Worm (Caenorhabditis elegans) whole organism, mixed stage, embryonic: Measurements from ENCODE around the gene nuc-1.

Source experiments
- M03D4.4 ChIP-seq: sonication (generic microtip); optimal IDR thresholded peaks from 2 replicates; lab custom pipeline; 2017; ENCODE audit warnings: mild to moderate bottlenecking, missing genetic modification characterization, missing compliant biosample characterization
- bed-3 ChIP-seq: fragments of 200-800 bp; sonication (Bioruptor generic); optimal IDR thresholded peaks from 3 replicates; lab custom pipeline; 2018; ENCODE audit warnings: mild to moderate bottlenecking, missing genetic modification characterization, moderate library complexity, missing compliant biosample characterization
- blmp-1 ChIP-seq: fragments of 150-350 bp; optimal IDR thresholded peaks from 2 replicates; lab custom pipeline; 2014; ENCODE audit warnings: missing biosample characterization, missing genetic modification characterization
- ceh-83 ChIP-seq: fragments of 200-800 bp; sonication (Bioruptor generic); optimal IDR thresholded peaks from 2 replicates; lab custom pipeline; 2018; ENCODE audit warnings: mild to moderate bottlenecking, missing genetic modification characterization, missing compliant biosample characterization
- ces-1 ChIP-seq: fragments of 150-350 bp; optimal IDR thresholded peaks from 2 replicates; lab custom pipeline; 2014; ENCODE audit warnings: missing biosample characterization, missing genetic modification reagents, missing genetic modification characterization
- cnd-1 ChIP-seq: fragments of 200-800 bp; sonication (Bioruptor generic); optimal IDR thresholded peaks from 2 replicates; lab custom pipeline; 2018; ENCODE audit warnings: mild to moderate bottlenecking, missing genetic modification characterization, missing compliant biosample characterization
- drap-1 ChIP-seq: fragments of 200-800 bp; sonication (Bioruptor generic); optimal IDR thresholded peaks from 3 replicates; lab custom pipeline; 2018; ENCODE audit warnings: mild to moderate bottlenecking, missing genetic modification characterization, missing compliant biosample characterization
- elt-1 ChIP-seq: sonication (generic microtip); optimal IDR thresholded peaks from 2 replicates; lab custom pipeline; 2017; ENCODE audit warnings: missing genetic modification characterization, mild to moderate bottlenecking, missing compliant biosample characterization, antibody characterized with exemption, moderate library complexity, borderline replicate concordance; ENCODE audit not compliant: insufficient read depth
- elt-3 ChIP-seq: fragments of 150-350 bp; optimal IDR thresholded peaks from 2 replicates; lab custom pipeline; 2014; ENCODE audit warnings: missing biosample characterization, missing genetic modification characterization
- flh-1 ChIP-seq: fragments of 200-800 bp; sonication (Bioruptor generic); optimal IDR thresholded peaks from 2 replicates; lab custom pipeline; 2018; ENCODE audit warnings: mild to moderate bottlenecking, missing genetic modification characterization, moderate library complexity, missing compliant biosample characterization
- hlh-1 ChIP-seq: fragments of 150-350 bp; optimal IDR thresholded peaks from 2 replicates; lab custom pipeline; 2014; ENCODE audit warnings: missing biosample characterization, missing genetic modification reagents, missing genetic modification characterization
- lin-13 ChIP-seq: fragments of 150-350 bp; optimal IDR thresholded peaks from 2 replicates; lab custom pipeline; 2014; ENCODE audit warnings: missing biosample characterization, missing genetic modification characterization
- mab-5 ChIP-seq: fragments of 150-350 bp; optimal IDR thresholded peaks from 2 replicates; lab custom pipeline; 2014; ENCODE audit warnings: missing biosample characterization, missing genetic modification characterization
- mep-1 ChIP-seq: fragments of 150-350 bp; optimal IDR thresholded peaks from 2 replicates; lab custom pipeline; 2017; ENCODE audit warnings: missing biosample characterization, missing genetic modification reagents, missing genetic modification characterization, inconsistent platforms
- mls-2 ChIP-seq: sonication (generic microtip); optimal IDR thresholded peaks from 2 replicates; lab custom pipeline; 2016; ENCODE audit warnings: mild to moderate bottlenecking, missing genetic modification characterization, moderate library complexity, missing compliant biosample characterization
- nhr-12 ChIP-seq: fragments of 150-350 bp; optimal IDR thresholded peaks from 2 replicates; lab custom pipeline; 2014; ENCODE audit warnings: missing biosample characterization, missing genetic modification characterization
- nhr-2 ChIP-seq: fragments of 150-350 bp; optimal IDR thresholded peaks from 2 replicates; lab custom pipeline; 2014; ENCODE audit warnings: missing biosample characterization, missing genetic modification characterization
- nhr-237 ChIP-seq: fragments of 150-350 bp; optimal IDR thresholded peaks from 2 replicates; lab custom pipeline; 2014; ENCODE audit warnings: missing biosample characterization, missing genetic modification characterization
- nhr-28 ChIP-seq: fragments of 150-350 bp; optimal IDR thresholded peaks from 2 replicates; lab custom pipeline; 2014; ENCODE audit warnings: missing biosample characterization, missing genetic modification characterization
- nhr-76 ChIP-seq: sonication (generic microtip); optimal IDR thresholded peaks from 2 replicates; lab custom pipeline; 2017; ENCODE audit warnings: missing biosample characterization, missing genetic modification characterization
- sem-2 ChIP-seq: fragments of 200-800 bp; sonication (Bioruptor generic); optimal IDR thresholded peaks from 2 replicates; lab custom pipeline; 2018; ENCODE audit warnings: mild to moderate bottlenecking, missing genetic modification characterization, missing compliant biosample characterization
- snpc-4 ChIP-seq: fragments of 150-350 bp; optimal IDR thresholded peaks from 2 replicates; lab custom pipeline; 2014; ENCODE audit warnings: missing biosample characterization, missing genetic modification characterization
- sptf-1 ChIP-seq: sonication (generic microtip); optimal IDR thresholded peaks from 2 replicates; lab custom pipeline; 2017; ENCODE audit warnings: mild to moderate bottlenecking, missing genetic modification characterization, moderate library complexity, missing compliant biosample characterization
- tbx-8 ChIP-seq: fragments of 200-800 bp; sonication (Bioruptor generic); optimal IDR thresholded peaks from 2 replicates; lab custom pipeline; 2018; ENCODE audit warnings: mild to moderate bottlenecking, missing genetic modification characterization, moderate library complexity, missing compliant biosample characterization
- unc-120 ChIP-seq: sonication (generic microtip); optimal IDR thresholded peaks from 2 replicates; lab custom pipeline; 2017; ENCODE audit warnings: missing genetic modification characterization, missing compliant biosample characterization; ENCODE audit not compliant: poor library complexity, severe bottlenecking
- unc-62 ChIP-seq: fragments of 150-350 bp; optimal IDR thresholded peaks from 2 replicates; lab custom pipeline; 2014; ENCODE audit warnings: missing biosample characterization, missing genetic modification reagents, missing genetic modification characterization
- zip-8 ChIP-seq: fragments of 150-350 bp; optimal IDR thresholded peaks from 2 replicates; lab custom pipeline; 2014; ENCODE audit warnings: missing biosample characterization, missing genetic modification characterization
- ztf-11 ChIP-seq: fragments of 150-350 bp; optimal IDR thresholded peaks from 2 replicates; lab custom pipeline; 2014; ENCODE audit warnings: missing biosample characterization, missing genetic modification characterization

The nuc-1 gene

ce11 chrX:9555238-9555637 lies 15.5 kb downstream of the nuc-1 start:
- TF ChIP-seq nhr-76 (tag; lab: Kevin White, UChicago), result no peak
- no peak for TF ChIP-seq unc-62 (GFP tag; lab: Kevin White, UChicago)
- no peak for TF ChIP-seq elt-3 (tag; lab: Kevin White, UChicago)
- TF ChIP-seq lin-13 (tag; lab: Kevin White, UChicago), result no peak

ce11 chrX:9556038-9556437 lies 16.3 kb downstream of the nuc-1 start:
- TF ChIP-seq M03D4.4 (tag; lab: Kevin White, UChicago) (no peak), elt-1 (tag; lab: Kevin White, UChicago) (no peak), lin-13 (tag; lab: Kevin White, UChicago) (no peak), mab-5 (tag; lab: Kevin White, UChicago) (no peak), ceh-83 (GFP tag; lab: Kevin White, UChicago) (no peak), cnd-1 (tag; lab: Kevin White, UChicago) (no peak), unc-120 (no peak), hlh-1 (no peak), mep-1 (tag; lab: Kevin White, UChicago) (no peak), nhr-237 (tag; lab: Kevin White, UChicago) (no peak), nhr-2 (tag; lab: Kevin White, UChicago) (no peak), bed-3 (GFP tag; lab: Kevin White, UChicago) (no peak), blmp-1 (tag; lab: Kevin White, UChicago) (no peak), tbx-8 (GFP tag; lab: Kevin White, UChicago) (no peak), ztf-11 (no peak), ces-1 (GFP tag; lab: Kevin White, UChicago) (no peak), nhr-28 (tag; lab: Kevin White, UChicago) (no peak), flh-1 (GFP tag; lab: Kevin White, UChicago) (no peak), nhr-12 (tag; lab: Kevin White, UChicago) (no peak), drap-1 (GFP tag; lab: Kevin White, UChicago) (no peak)

- TF ChIP-seq sptf-1 (peak; percentile 1), ces-1 (GFP tag; lab: Kevin White, UChicago) (no peak)
Measured at ce11 chrX:9560931-9561330, 21.2 kb downstream of the nuc-1 start.

- no peak for TF ChIP-seq nhr-28 (tag; lab: Kevin White, UChicago)
- no peak for TF ChIP-seq drap-1 (GFP tag; lab: Kevin White, UChicago)
- no peak for TF ChIP-seq unc-62 (GFP tag; lab: Kevin White, UChicago)
- no peak for TF ChIP-seq sem-2 (GFP tag; lab: Kevin White, UChicago)
- no peak for TF ChIP-seq blmp-1 (tag; lab: Kevin White, UChicago)
- no peak for TF ChIP-seq bed-3 (GFP tag; lab: Kevin White, UChicago)
- no peak for TF ChIP-seq elt-1 (tag; lab: Kevin White, UChicago)
- no peak for TF ChIP-seq M03D4.4 (tag; lab: Kevin White, UChicago)
- TF ChIP-seq elt-3 (tag; lab: Kevin White, UChicago), result no peak
- no peak for TF ChIP-seq unc-120
- no peak for TF ChIP-seq nhr-2 (tag; lab: Kevin White, UChicago)
- TF ChIP-seq flh-1 (GFP tag; lab: Kevin White, UChicago), result no peak
- TF ChIP-seq nhr-237 (tag; lab: Kevin White, UChicago), result no peak
- no peak for TF ChIP-seq snpc-4
- no peak for TF ChIP-seq tbx-8 (GFP tag; lab: Kevin White, UChicago)
- no peak for TF ChIP-seq mls-2 (tag; lab: Kevin White, UChicago)
- no peak for TF ChIP-seq ceh-83 (GFP tag; lab: Kevin White, UChicago)
Measured at ce11 chrX:9565881-9566280, 26.2 kb downstream of the nuc-1 start, which contains the start of gene moc-5. moc-5 (minus strand) TSS chrX:9565981.

ce11 chrX:9566429-9566828 lies 26.7 kb downstream of the nuc-1 start, which contains the start of gene F49E2.2:
F49E2.2 (plus strand) TSS chrX:9566729.
- TF ChIP-seq unc-62 (GFP tag; lab: Kevin White, UChicago) (no peak), elt-3 (tag; lab: Kevin White, UChicago) (no peak), elt-1 (tag; lab: Kevin White, UChicago) (no peak), zip-8 (tag; lab: Kevin White, UChicago) (no peak), ztf-11 (no peak), tbx-8 (GFP tag; lab: Kevin White, UChicago) (no peak), nhr-76 (tag; lab: Kevin White, UChicago) (no peak), snpc-4 (no peak)
